Worm (Caenorhabditis elegans) whole organism, L3 larva: Measurements from ENCODE around the gene kel-8.

ENCODE experiments used
- ama-1 ChIP-seq: fragments of 150-350 bp; optimal IDR thresholded peaks from 2 replicates; lab custom pipeline; 2018
- ceh-82 ChIP-seq: fragments of 150-350 bp; optimal IDR thresholded peaks from 2 replicates; lab custom pipeline; 2014; ENCODE audit warnings: missing biosample characterization, missing genetic modification characterization
- daf-12 ChIP-seq: fragments of 150-350 bp; optimal IDR thresholded peaks from 2 replicates; lab custom pipeline; 2014; ENCODE audit warnings: missing biosample characterization, missing genetic modification reagents, missing genetic modification characterization
- nhr-12 ChIP-seq: fragments of 150-350 bp; optimal IDR thresholded peaks from 2 replicates; lab custom pipeline; 2014; ENCODE audit warnings: missing biosample characterization, missing genetic modification characterization
- nhr-23 ChIP-seq: fragments of 150-350 bp; optimal IDR thresholded peaks from 2 replicates; lab custom pipeline; 2014; ENCODE audit warnings: missing biosample characterization, missing genetic modification reagents, missing genetic modification characterization
- nhr-237 ChIP-seq: fragments of 150-350 bp; optimal IDR thresholded peaks from 2 replicates; lab custom pipeline; 2014; ENCODE audit warnings: missing biosample characterization, missing genetic modification characterization
- nhr-28 ChIP-seq: fragments of 150-350 bp; optimal IDR thresholded peaks from 2 replicates; lab custom pipeline; 2014; ENCODE audit warnings: missing biosample characterization, missing genetic modification characterization
- nhr-43 ChIP-seq: sonication (generic microtip); optimal IDR thresholded peaks from 2 replicates; lab custom pipeline; 2016; ENCODE audit warnings: mild to moderate bottlenecking, missing genetic modification characterization, missing compliant biosample characterization; ENCODE audit not compliant: poor library complexity, severe bottlenecking
- nhr-77 ChIP-seq: fragments of 150-350 bp; optimal IDR thresholded peaks from 2 replicates; lab custom pipeline; 2014; ENCODE audit warnings: missing biosample characterization, missing genetic modification characterization
- unc-62 ChIP-seq: fragments of 150-350 bp; sonication (generic microtip); optimal IDR thresholded peaks from 4 replicates; lab custom pipeline; 2014; ENCODE audit warnings: missing biosample characterization, missing genetic modification reagents, missing genetic modification characterization
- ztf-11 ChIP-seq: fragments of 150-350 bp; optimal IDR thresholded peaks from 2 replicates; lab custom pipeline; 2014; ENCODE audit warnings: missing biosample characterization, missing genetic modification characterization

DNA sequence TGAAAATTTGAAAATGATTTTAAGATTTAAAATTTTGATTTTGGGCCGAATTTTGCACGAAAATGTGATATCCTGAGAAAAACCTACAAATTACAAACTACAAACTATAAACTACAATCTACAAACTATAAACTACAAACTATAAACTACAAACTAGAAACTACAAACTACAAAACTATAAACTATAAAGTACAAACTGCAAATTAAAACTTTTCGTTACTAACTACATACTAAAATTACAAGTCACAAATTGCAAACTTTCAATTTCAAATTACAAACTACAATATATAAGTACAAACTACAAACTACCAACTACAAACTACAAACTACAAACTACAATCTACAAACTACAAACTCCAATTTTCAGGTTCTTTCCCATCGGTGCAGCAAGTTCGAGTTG, 12.2 kb downstream of the kel-8 start:
- TF ChIP-seq nhr-28 (tag; lab: Kevin White, UChicago), result no peak
- TF ChIP-seq nhr-43, result no peak
- TF ChIP-seq unc-62 (GFP tag; lab: Kevin White, UChicago), result no peak
- no peak for TF ChIP-seq nhr-23 (tag; lab: Kevin White, UChicago)
- TF ChIP-seq nhr-12, result no peak
- TF ChIP-seq nhr-77 (tag; lab: Kevin White, UChicago), result no peak
- TF ChIP-seq ceh-82 (tag; lab: Kevin White, UChicago), result no peak
- no peak for TF ChIP-seq ama-1 (lab: Kevin White, UChicago)
- no peak for TF ChIP-seq nhr-237 (tag; lab: Kevin White, UChicago)
- TF ChIP-seq daf-12, result no peak
- no peak for TF ChIP-seq ztf-11 (tag; lab: Kevin White, UChicago)
